Worm (Caenorhabditis elegans) whole organism, L1 larva: ENCODE results near the gene enol-1.

Experiments
- C04F5.9 ChIP-seq: sonication (generic microtip); optimal IDR thresholded peaks from 2 replicates; lab custom pipeline; 2016; ENCODE audit warnings: missing genetic modification characterization, missing compliant biosample characterization
- C34B4.2 ChIP-seq: sonication (generic microtip); optimal IDR thresholded peaks from 2 replicates; lab custom pipeline; 2017; ENCODE audit warnings: mild to moderate bottlenecking, missing genetic modification characterization, missing compliant biosample characterization
- Y116A8C.19 ChIP-seq: sonication (generic microtip); optimal IDR thresholded peaks from 2 replicates; lab custom pipeline; 2016; ENCODE audit warnings: missing compliant biosample characterization, missing genetic modification characterization, borderline replicate concordance
- aha-1 ChIP-seq: fragments of 150-350 bp; optimal IDR thresholded peaks from 2 replicates; lab custom pipeline; 2014; ENCODE audit warnings: missing biosample characterization, missing genetic modification characterization
- ama-1 ChIP-seq: fragments of 150-350 bp; optimal IDR thresholded peaks from 2 replicates; lab custom pipeline; 2014
- blmp-1 ChIP-seq: fragments of 150-350 bp; optimal IDR thresholded peaks from 2 replicates; lab custom pipeline; 2014; ENCODE audit warnings: missing biosample characterization, missing genetic modification characterization
- ceh-8 ChIP-seq: fragments of 200-800 bp; sonication (Bioruptor generic); optimal IDR thresholded peaks from 2 replicates; lab custom pipeline; 2018; ENCODE audit warnings: mild to moderate bottlenecking, missing genetic modification characterization, moderate library complexity, missing compliant biosample characterization
- ceh-82 ChIP-seq, 3 experiments: fragments of 150-350 bp in 1 of 3; sonication (generic microtip) in 2 of 3; optimal IDR thresholded peaks; 2 replicates each; lab custom pipeline; 2014 to 2017; ENCODE audit warnings: missing biosample characterization in 3 of 3, missing genetic modification characterization in 3 of 3
- ceh-88 ChIP-seq: fragments of 200-800 bp; sonication (Bioruptor generic); IDR thresholded peaks from 2 replicates; pipeline ENCODE4 v1.3.6; 2022; ENCODE audit warnings: missing genetic modification characterization, missing compliant biosample characterization
- ces-1 ChIP-seq: fragments of 150-350 bp; optimal IDR thresholded peaks from 2 replicates; lab custom pipeline; 2014; ENCODE audit warnings: missing biosample characterization, missing genetic modification reagents, missing genetic modification characterization
- dpl-1 ChIP-seq, 3 experiments: fragments of 150-350 bp in 2 of 3; sonication (generic microtip) in 1 of 3; optimal IDR thresholded peaks; 2 replicates each; lab custom pipeline; 2014 to 2017; ENCODE audit warnings: missing biosample characterization in 3 of 3, missing genetic modification characterization in 3 of 3, missing genetic modification reagents in 3 of 3
- efl-1 ChIP-seq, 4 experiments: fragments of 150-350 bp; optimal IDR thresholded peaks in 3 of 4; peaks in 1 of 4; 1 replicate in 1 of 4; 2 replicates in 3 of 4; lab custom pipeline; 2014; ENCODE audit warnings: missing biosample characterization in 2 of 4, missing genetic modification characterization in 2 of 4, missing genetic modification reagents in 2 of 4
- egl-13 ChIP-seq: sonication (generic microtip); optimal IDR thresholded peaks from 2 replicates; lab custom pipeline; 2016; ENCODE audit warnings: missing genotype, missing genetic modification reagents, missing genetic modification characterization, missing compliant biosample characterization
- elt-2 ChIP-seq: sonication (generic microtip); optimal IDR thresholded peaks from 2 replicates; lab custom pipeline; 2016; ENCODE audit warnings: missing genetic modification characterization, mild to moderate bottlenecking, inconsistent platforms, missing compliant biosample characterization, missing genetic modification reagents
- elt-3 ChIP-seq, 6 experiments: fragments of 150-350 bp in 1 of 6; sonication (generic microtip); optimal IDR thresholded peaks; 2 replicates each; lab custom pipeline; 2017 to 2018; ENCODE audit warnings: missing biosample characterization in 6 of 6, missing genetic modification characterization in 6 of 6, inconsistent platforms in 1 of 6
- grh-1 ChIP-seq: fragments of 200-800 bp; sonication (Bioruptor generic); IDR thresholded peaks from 2 replicates; pipeline ENCODE4 v1.3.6; 2022; ENCODE audit warnings: missing genetic modification reagents, missing genetic modification characterization, missing compliant biosample characterization
- hlh-4 ChIP-seq: sonication (generic microtip); optimal IDR thresholded peaks from 2 replicates; lab custom pipeline; 2016; ENCODE audit warnings: mild to moderate bottlenecking, missing genetic modification characterization, missing compliant biosample characterization
- hpl-2 ChIP-seq: fragments of 150-350 bp; optimal IDR thresholded peaks from 2 replicates; lab custom pipeline; 2014; ENCODE audit warnings: missing biosample characterization, missing genetic modification reagents, missing genetic modification characterization
- irx-1 ChIP-seq: sonication (generic microtip); optimal IDR thresholded peaks from 2 replicates; lab custom pipeline; 2016; ENCODE audit warnings: missing genetic modification characterization, missing compliant biosample characterization
- jun-1 ChIP-seq: fragments of 150-350 bp; optimal IDR thresholded peaks from 2 replicates; lab custom pipeline; 2014; ENCODE audit warnings: missing biosample characterization, missing genetic modification reagents, missing genetic modification characterization
- lin-14 ChIP-seq: fragments of 200-800 bp; sonication (Bioruptor generic); optimal IDR thresholded peaks from 2 replicates; lab custom pipeline; 2018; ENCODE audit warnings: mild to moderate bottlenecking, missing genetic modification characterization, moderate library complexity, missing compliant biosample characterization
- lin-35 ChIP-seq, 2 experiments: fragments of 150-350 bp; optimal IDR thresholded peaks; 2 replicates each; lab custom pipeline; 2014; ENCODE audit warnings: missing biosample characterization in 2 of 2, missing genetic modification characterization in 2 of 2, missing genetic modification reagents in 2 of 2
- lin-39 ChIP-seq: fragments of 150-350 bp; optimal IDR thresholded peaks from 2 replicates; lab custom pipeline; 2014; ENCODE audit warnings: missing biosample characterization, missing genetic modification reagents, missing genetic modification characterization
- lsy-2 ChIP-seq, 2 experiments: fragments of 150-350 bp; optimal IDR thresholded peaks; 2 replicates each; lab custom pipeline; 2014; ENCODE audit warnings: missing biosample characterization in 2 of 2, missing genetic modification characterization in 2 of 2
- nhr-11 ChIP-seq: fragments of 150-350 bp; optimal IDR thresholded peaks from 2 replicates; lab custom pipeline; 2014; ENCODE audit warnings: missing biosample characterization, missing genetic modification characterization
- nhr-237 ChIP-seq: fragments of 150-350 bp; optimal IDR thresholded peaks from 2 replicates; lab custom pipeline; 2014; ENCODE audit warnings: missing biosample characterization, missing genetic modification characterization
- nhr-28 ChIP-seq: fragments of 150-350 bp; optimal IDR thresholded peaks from 2 replicates; lab custom pipeline; 2014; ENCODE audit warnings: missing biosample characterization, missing genetic modification characterization
- nhr-71 ChIP-seq: sonication (generic microtip); optimal IDR thresholded peaks from 2 replicates; lab custom pipeline; 2016; ENCODE audit warnings: mild to moderate bottlenecking, missing genetic modification characterization, moderate library complexity, missing compliant biosample characterization
- nhr-76 ChIP-seq: sonication (generic microtip); optimal IDR thresholded peaks from 2 replicates; lab custom pipeline; 2017; ENCODE audit warnings: missing biosample characterization, missing genetic modification characterization
- nhr-85 ChIP-seq: sonication (generic microtip); peaks from one replicate; lab custom pipeline; 2016; ENCODE audit warnings: missing genetic modification characterization, inconsistent platforms, missing compliant biosample characterization
- nhr-90 ChIP-seq: sonication (generic microtip); optimal IDR thresholded peaks from 2 replicates; lab custom pipeline; 2016; ENCODE audit warnings: mild to moderate bottlenecking, missing genetic modification characterization, missing compliant biosample characterization; ENCODE audit not compliant: poor library complexity
- skn-1 ChIP-seq: fragments of 150-350 bp; optimal IDR thresholded peaks from 2 replicates; lab custom pipeline; 2014; ENCODE audit warnings: missing biosample characterization, missing genetic modification characterization
- snpc-4 ChIP-seq: fragments of 150-350 bp; optimal IDR thresholded peaks from 2 replicates; lab custom pipeline; 2014; ENCODE audit warnings: missing biosample characterization, missing genetic modification characterization
- sptf-1 ChIP-seq: fragments of 150-350 bp; optimal IDR thresholded peaks from 2 replicates; lab custom pipeline; 2014; ENCODE audit warnings: missing biosample characterization, missing genetic modification characterization
- swsn-7 ChIP-seq: sonication (generic microtip); optimal IDR thresholded peaks from 2 replicates; lab custom pipeline; 2016; ENCODE audit warnings: missing genetic modification characterization, missing compliant biosample characterization
- tbx-2 ChIP-seq: sonication (generic microtip); optimal IDR thresholded peaks from 2 replicates; lab custom pipeline; 2016; ENCODE audit warnings: missing genetic modification characterization, missing compliant biosample characterization
- tlp-1 ChIP-seq: fragments of 150-350 bp; optimal IDR thresholded peaks from 2 replicates; lab custom pipeline; 2014; ENCODE audit warnings: missing biosample characterization, missing genetic modification characterization
- unc-62 ChIP-seq: fragments of 150-350 bp; optimal IDR thresholded peaks from 2 replicates; lab custom pipeline; 2014; ENCODE audit warnings: missing biosample characterization, missing genetic modification reagents, missing genetic modification characterization
- unc-86 ChIP-seq: sonication (generic microtip); optimal IDR thresholded peaks from 2 replicates; lab custom pipeline; 2016; ENCODE audit warnings: missing genetic modification characterization, missing compliant biosample characterization
- xbp-1 ChIP-seq: sonication (generic microtip); optimal IDR thresholded peaks from 2 replicates; lab custom pipeline; 2016; ENCODE audit warnings: missing genetic modification characterization, missing compliant biosample characterization
- ztf-11 ChIP-seq, 2 experiments: sonication (generic microtip); optimal IDR thresholded peaks; 2 replicates each; lab custom pipeline; 2016 to 2017; ENCODE audit warnings: missing genetic modification characterization in 2 of 2, missing biosample characterization in 1 of 2, missing compliant biosample characterization in 1 of 2
- ztf-4 ChIP-seq: fragments of 150-350 bp; optimal IDR thresholded peaks from 2 replicates; lab custom pipeline; 2014; ENCODE audit warnings: missing biosample characterization, missing genetic modification characterization

The enol-1 gene

ce11 chrII:8884262-8884949 lies 46.4 kb upstream of the enol-1 start, which contains the start of the genes T07D4.5 and ddx-19 (continued):
- TF ChIP-seq C34B4.2 (tag; lab: Kevin White, UChicago) (no peak), ama-1 (lab: Kevin White, UChicago) (no peak), nhr-71 (tag; lab: Kevin White, UChicago) (peak; percentile 57), nhr-85 (tag; lab: Kevin White, UChicago) (peak; percentile 45), dpl-1 (GFP tag; optimal IDR thresholded peaks at IDR 0.05; lab: Kevin White, UChicago) (peak; percentile 45 to 71 (median 47))

- TF ChIP-seq lin-39 (tag; lab: Kevin White, UChicago), result no peak
- TF ChIP-seq lin-14 (GFP tag; lab: Kevin White, UChicago), result no peak
- no peak for TF ChIP-seq C34B4.2 (tag; lab: Kevin White, UChicago)
- TF ChIP-seq nhr-237 (tag; lab: Kevin White, UChicago), result no peak
- TF ChIP-seq grh-1 (GFP tag; lab: Robert Waterston, UW), result no peak
- TF ChIP-seq nhr-11 (tag; lab: Kevin White, UChicago), result no peak
- no peak for TF ChIP-seq unc-86 (tag; lab: Kevin White, UChicago)
- TF ChIP-seq ceh-8 (GFP tag; lab: Kevin White, UChicago), result no peak
- TF ChIP-seq nhr-71 (tag; lab: Kevin White, UChicago), result no peak
- TF ChIP-seq elt-3 (tag; optimal IDR thresholded peaks at IDR 0.05; lab: Kevin White, UChicago), result no peak
- TF ChIP-seq egl-13 (tag; lab: Kevin White, UChicago), result no peak
- TF ChIP-seq ztf-4 (tag; lab: Kevin White, UChicago), result no peak
Observed at ce11 chrII:8889589-8889988, 41.2 kb upstream of the enol-1 start.

- no peak for TF ChIP-seq C34B4.2 (tag; lab: Kevin White, UChicago)
- no peak for TF ChIP-seq ztf-4 (tag; lab: Kevin White, UChicago)
- no peak for TF ChIP-seq sptf-1
- no peak for TF ChIP-seq elt-2
- no peak for TF ChIP-seq nhr-76
Observed at ce11 chrII:8890017-8890416, 40.8 kb upstream of the enol-1 start.

ce11 chrII:8890530-8890929 lies 40.3 kb upstream of the enol-1 start:
- TF ChIP-seq ceh-88 (GFP tag; lab: Robert Waterston, UW), result no peak
- peak; percentile 47 for TF ChIP-seq blmp-1 (tag; lab: Kevin White, UChicago)
- TF ChIP-seq elt-3 (tag; optimal IDR thresholded peaks at IDR 0.05; lab: Kevin White, UChicago), result peak in 1 of 6 experiments; percentile 30

- TF ChIP-seq C04F5.9 (tag; lab: Kevin White, UChicago) (no peak), nhr-76 (no peak), hpl-2 (GFP tag; lab: Kevin White, UChicago) (no peak), nhr-85 (tag; lab: Kevin White, UChicago) (no peak), snpc-4 (tag; lab: Kevin White, UChicago) (no peak), skn-1 (tag; lab: Kevin White, UChicago) (no peak), swsn-7 (tag; lab: Kevin White, UChicago) (no peak), lsy-2 (tag; optimal IDR thresholded peaks at IDR 0.05; lab: Kevin White, UChicago) (peak in 1 of 2 experiments; percentile 76), jun-1 (tag; lab: Kevin White, UChicago) (no peak), tlp-1 (tag; lab: Kevin White, UChicago) (no peak), lin-35 (GFP tag; optimal IDR thresholded peaks at IDR 0.05; lab: Kevin White, UChicago) (peak in 1 of 2 experiments; percentile 41), Y116A8C.19 (tag; lab: Kevin White, UChicago) (no peak), nhr-28 (tag; lab: Kevin White, UChicago) (no peak), irx-1 (tag; lab: Kevin White, UChicago) (no peak), grh-1 (GFP tag; lab: Robert Waterston, UW) (no peak), ztf-11 (tag; optimal IDR thresholded peaks at IDR 0.05; lab: Kevin White, UChicago) (no peak), aha-1 (tag; lab: Kevin White, UChicago) (no peak), ceh-82 (tag; optimal IDR thresholded peaks at IDR 0.05; lab: Kevin White, UChicago) (no peak), blmp-1 (tag; lab: Kevin White, UChicago) (no peak), tbx-2 (no peak), unc-62 (GFP tag; lab: Kevin White, UChicago) (no peak), lin-14 (GFP tag; lab: Kevin White, UChicago) (no peak), nhr-237 (tag; lab: Kevin White, UChicago) (no peak), xbp-1 (tag; lab: Kevin White, UChicago) (no peak), ztf-4 (tag; lab: Kevin White, UChicago) (no peak), hlh-4 (no peak), nhr-90 (tag; lab: Kevin White, UChicago) (no peak), dpl-1 (GFP tag; optimal IDR thresholded peaks at IDR 0.05; lab: Kevin White, UChicago) (peak in 2 of 3 experiments; percentile 32 to 45), egl-13 (tag; lab: Kevin White, UChicago) (no peak), efl-1 (optimal IDR thresholded peaks at IDR 0.05; lab: Kevin White, UChicago) (peak in 1 of 2 experiments; percentile 17), efl-1 (GFP tag; optimal IDR thresholded peaks at IDR 0.05 in 1 of 2; lab: Kevin White, UChicago) (peak; percentile 51 to 72), ces-1 (GFP tag; lab: Kevin White, UChicago) (no peak)
Observed at ce11 chrII:8891042-8891441, 39.8 kb upstream of the enol-1 start.
